Fruit fly (Drosophila melanogaster) whole organism, embryonic: Measurements from ENCODE around the gene AIMP2.

Source experiments
- Abd-B ChIP-seq: fragments of 200-800 bp; sonication (Bioruptor generic); optimal IDR thresholded peaks from 2 replicates; lab custom pipeline; 2018; ENCODE audit warnings: missing biosample characterization, mild to moderate bottlenecking, missing genetic modification characterization, moderate library complexity
- Awh ChIP-seq: fragments of 200-800 bp; sonication (Bioruptor generic); IDR thresholded peaks from 2 replicates; pipeline ENCODE4, ENCODE4 v1.3.6; 2022; ENCODE audit warnings: missing biosample characterization, missing genetic modification characterization
- B-H1 ChIP-seq: fragments of 200-800 bp; sonication (Bioruptor generic); IDR thresholded peaks from 3 replicates; pipeline ENCODE4 v1.3.6; 2022; ENCODE audit warnings: missing biosample characterization, missing genetic modification characterization
- CG10462 ChIP-seq: fragments of 200-800 bp; sonication (Bioruptor generic); optimal IDR thresholded peaks from 2 replicates; lab custom pipeline; 2016; ENCODE audit warnings: missing biosample characterization, missing genetic modification characterization
- CG10565 ChIP-seq: fragments of 200-800 bp; sonication (Bioruptor generic); optimal IDR thresholded peaks from 3 replicates; lab custom pipeline; 2016; ENCODE audit warnings: missing biosample characterization, mild to moderate bottlenecking, missing genetic modification characterization
- CG10959 ChIP-seq: fragments of 200-800 bp; sonication (Bioruptor generic); IDR thresholded peaks from 2 replicates; pipeline ENCODE4 v1.3.6; 2022; ENCODE audit warnings: missing biosample characterization, missing genetic modification characterization
- CG10979 ChIP-seq: fragments of 200-800 bp; sonication (Bioruptor generic); optimal IDR thresholded peaks from 2 replicates; lab custom pipeline; 2018; ENCODE audit warnings: missing biosample characterization, mild to moderate bottlenecking, missing genetic modification characterization, moderate library complexity
- CG12942 ChIP-seq: fragments of 200-800 bp; sonication (Bioruptor generic); optimal IDR thresholded peaks from 3 replicates; lab custom pipeline; 2016; ENCODE audit warnings: missing biosample characterization, missing genetic modification characterization
- CG13296 ChIP-seq: fragments of 200-800 bp; sonication (Bioruptor generic); optimal IDR thresholded peaks from 3 replicates; lab custom pipeline; 2018; ENCODE audit warnings: missing biosample characterization, mild to moderate bottlenecking, missing genetic modification characterization
- CG13624 ChIP-seq: fragments of 200-800 bp; sonication (Bioruptor generic); optimal IDR thresholded peaks from 2 replicates; lab custom pipeline; 2016; ENCODE audit warnings: missing biosample characterization, missing genetic modification characterization
- CG14667 ChIP-seq: fragments of 200-800 bp; sonication (Bioruptor generic); IDR thresholded peaks from 2 replicates; pipeline ENCODE4 v1.3.6; 2022; ENCODE audit warnings: missing biosample characterization, missing genetic modification characterization
- CG14710 ChIP-seq: fragments of 200-800 bp; sonication (Bioruptor generic); optimal IDR thresholded peaks from 3 replicates; lab custom pipeline; 2019; ENCODE audit warnings: missing biosample characterization, mild to moderate bottlenecking, missing genetic modification characterization, moderate library complexity
- CG14965 ChIP-seq: fragments of 200-800 bp; sonication (Bioruptor generic); optimal IDR thresholded peaks from 2 replicates; lab custom pipeline; 2016; ENCODE audit warnings: missing biosample characterization, missing genetic modification characterization, borderline replicate concordance
- CG17328 ChIP-seq: fragments of 200-800 bp; sonication (Bioruptor generic); IDR thresholded peaks from 2 replicates; pipeline ENCODE4 v1.3.6; 2022; ENCODE audit warnings: missing biosample characterization, missing genetic modification characterization
- CG1832 ChIP-seq: fragments of 200-800 bp; sonication (Bioruptor generic); optimal IDR thresholded peaks from 2 replicates; lab custom pipeline; 2017; ENCODE audit warnings: missing biosample characterization, mild to moderate bottlenecking, missing genetic modification characterization, inconsistent platforms
- CG18619 ChIP-seq: fragments of 200-800 bp; sonication (Bioruptor generic); optimal IDR thresholded peaks from 3 replicates; lab custom pipeline; 2017; ENCODE audit warnings: missing biosample characterization, mild to moderate bottlenecking, missing genetic modification characterization
- CG2199 ChIP-seq: fragments of 200-800 bp; sonication (Bioruptor generic); IDR thresholded peaks from 3 replicates; pipeline ENCODE4 v1.3.6; 2022; ENCODE audit warnings: missing biosample characterization, missing genetic modification characterization
- CG2889 ChIP-seq: fragments of 200-800 bp; sonication (Bioruptor generic); IDR thresholded peaks from 3 replicates; pipeline ENCODE4 v1.3.6; 2022; ENCODE audit warnings: missing biosample characterization, missing genetic modification characterization
- CG3065 ChIP-seq: fragments of 200-800 bp; sonication (Bioruptor generic); optimal IDR thresholded peaks from 2 replicates; lab custom pipeline; 2016; ENCODE audit warnings: missing biosample characterization, missing genetic modification characterization
- CG3838 ChIP-seq: fragments of 200-800 bp; sonication (Bioruptor generic); optimal IDR thresholded peaks from 3 replicates; lab custom pipeline; 2016; ENCODE audit warnings: missing biosample characterization, missing genetic modification characterization
- CG3847 ChIP-seq: fragments of 200-800 bp; sonication (Bioruptor generic); IDR thresholded peaks from 2 replicates; pipeline ENCODE4 v1.3.6; 2022; ENCODE audit warnings: missing biosample characterization, missing genetic modification characterization
- CG5953 ChIP-seq: fragments of 200-800 bp; sonication (Bioruptor generic); IDR thresholded peaks from 2 replicates; pipeline ENCODE4 v1.3.6; 2022; ENCODE audit warnings: missing biosample characterization, missing genetic modification characterization
- CG6175 ChIP-seq: fragments of 200-800 bp; sonication (Bioruptor generic); IDR thresholded peaks from 3 replicates; pipeline ENCODE4 v1.3.6; 2022; ENCODE audit warnings: missing biosample characterization, missing genetic modification characterization
- CG9437 ChIP-seq: fragments of 200-800 bp; sonication (Bioruptor generic); optimal IDR thresholded peaks from 2 replicates; lab custom pipeline; 2018; ENCODE audit warnings: missing biosample characterization, mild to moderate bottlenecking, missing genetic modification characterization
- CG9609 ChIP-seq: fragments of 200-800 bp; sonication (Bioruptor generic); optimal IDR thresholded peaks from 3 replicates; lab custom pipeline; 2016; ENCODE audit warnings: missing biosample characterization, missing genetic modification characterization
- CHES-1-like ChIP-seq: fragments of 200-800 bp; sonication (Bioruptor generic); optimal IDR thresholded peaks from 2 replicates; lab custom pipeline; 2016; ENCODE audit warnings: missing biosample characterization, missing genetic modification characterization
- Camta ChIP-seq: fragments of 200-800 bp; sonication (Bioruptor generic); optimal IDR thresholded peaks from 2 replicates; lab custom pipeline; 2016; ENCODE audit warnings: missing biosample characterization, missing genetic modification characterization
- Dek ChIP-seq: fragments of 200-800 bp; sonication (Bioruptor generic); optimal IDR thresholded peaks from 3 replicates; lab custom pipeline; 2019; ENCODE audit warnings: missing biosample characterization, mild to moderate bottlenecking, missing genetic modification characterization, moderate library complexity
- Dll ChIP-seq: fragments of 200-800 bp; sonication (Bioruptor generic); IDR thresholded peaks from 4 replicates; pipeline ENCODE4 v1.3.6; 2022; ENCODE audit warnings: missing biosample characterization, missing genetic modification characterization; ENCODE audit not compliant: partially characterized antibody
- Elba2 ChIP-seq: fragments of 200-800 bp; sonication (Bioruptor generic); optimal IDR thresholded peaks from 3 replicates; lab custom pipeline; 2016; ENCODE audit warnings: missing biosample characterization, missing genetic modification characterization
- Gug ChIP-seq: fragments of 200-800 bp; sonication (Bioruptor generic); IDR thresholded peaks from 4 replicates; pipeline ENCODE4 v1.3.6; 2022; ENCODE audit warnings: missing biosample characterization, missing genetic modification characterization
- H2.0 ChIP-seq: fragments of 200-800 bp; sonication (Bioruptor generic); IDR thresholded peaks from 2 replicates; pipeline ENCODE4 v1.3.6; 2022; ENCODE audit warnings: missing biosample characterization, missing genetic modification characterization
- HLH4C ChIP-seq: fragments of 200-800 bp; sonication (Bioruptor generic); IDR thresholded peaks from 3 replicates; pipeline ENCODE4 v1.3.6; 2022; ENCODE audit warnings: missing biosample characterization, missing genetic modification characterization; ENCODE audit not compliant: partially characterized antibody
- Hsf ChIP-seq: fragments of 200-800 bp; sonication (Bioruptor generic); optimal IDR thresholded peaks from 3 replicates; lab custom pipeline; 2016; ENCODE audit warnings: missing biosample characterization, missing genetic modification characterization
- Kr ChIP-seq: fragments of 200-800 bp; sonication (Bioruptor generic); optimal IDR thresholded peaks from 2 replicates; lab custom pipeline; 2017; ENCODE audit warnings: missing biosample characterization, mild to moderate bottlenecking, missing genetic modification characterization
- Taf1 ChIP-seq: fragments of 200-800 bp; sonication (Bioruptor generic); IDR thresholded peaks from 2 replicates; pipeline ENCODE4 v1.3.6; 2022; ENCODE audit warnings: missing biosample characterization, missing genetic modification characterization
- Usf ChIP-seq: fragments of 200-800 bp; sonication (Bioruptor generic); optimal IDR thresholded peaks from 2 replicates; lab custom pipeline; 2017; ENCODE audit warnings: missing genotype, missing biosample characterization, missing genetic modification characterization
- ac ChIP-seq: fragments of 200-800 bp; sonication (Bioruptor generic); optimal IDR thresholded peaks from 3 replicates; lab custom pipeline; 2017; ENCODE audit warnings: missing biosample characterization, mild to moderate bottlenecking, missing genetic modification characterization
- amos ChIP-seq: fragments of 200-800 bp; sonication (Bioruptor generic); IDR thresholded peaks from 2 replicates; pipeline ENCODE4 v1.3.6; 2022; ENCODE audit warnings: missing biosample characterization, missing genetic modification characterization; ENCODE audit not compliant: partially characterized antibody
- bcd ChIP-seq: fragments of 200-800 bp; sonication (Bioruptor generic); optimal IDR thresholded peaks from 2 replicates; lab custom pipeline; 2017; ENCODE audit warnings: missing biosample characterization, mild to moderate bottlenecking, missing genetic modification characterization
- cas ChIP-seq: fragments of 200-800 bp; sonication (Bioruptor generic); IDR thresholded peaks from 2 replicates; pipeline ENCODE4 v1.3.6; 2022; ENCODE audit warnings: missing biosample characterization, missing genetic modification characterization
- cato ChIP-seq: fragments of 200-800 bp; sonication (Bioruptor generic); optimal IDR thresholded peaks from 2 replicates; lab custom pipeline; 2016; ENCODE audit warnings: missing biosample characterization, missing genetic modification characterization, borderline replicate concordance
- cg ChIP-seq: fragments of 200-800 bp; sonication (Bioruptor generic); optimal IDR thresholded peaks from 3 replicates; lab custom pipeline; 2019; ENCODE audit warnings: missing biosample characterization, mild to moderate bottlenecking, missing genetic modification characterization, moderate library complexity
- fd64A ChIP-seq: fragments of 200-800 bp; sonication (Bioruptor generic); optimal IDR thresholded peaks from 3 replicates; lab custom pipeline; 2018; ENCODE audit warnings: missing biosample characterization, mild to moderate bottlenecking, missing genetic modification characterization
- her ChIP-seq: fragments of 200-800 bp; sonication (Bioruptor generic); optimal IDR thresholded peaks from 2 replicates; lab custom pipeline; 2016; ENCODE audit warnings: missing biosample characterization, missing genetic modification characterization
- klu ChIP-seq: fragments of 200-800 bp; sonication (Bioruptor generic); IDR thresholded peaks from 2 replicates; pipeline ENCODE4 v1.3.6; 2022; ENCODE audit warnings: missing biosample characterization, missing genetic modification characterization
- p53 ChIP-seq: fragments of 200-800 bp; sonication (Bioruptor generic); optimal IDR thresholded peaks from 2 replicates; lab custom pipeline; 2016; ENCODE audit warnings: missing biosample characterization, missing genetic modification characterization
- sisA ChIP-seq: fragments of 200-800 bp; sonication (Bioruptor generic); IDR thresholded peaks from 2 replicates; pipeline ENCODE4 v1.3.6; 2022; ENCODE audit warnings: missing biosample characterization, missing genetic modification characterization
- slp2 ChIP-seq: fragments of 200-800 bp; sonication (Bioruptor generic); optimal IDR thresholded peaks from 2 replicates; lab custom pipeline; 2016; ENCODE audit warnings: missing biosample characterization, missing genetic modification characterization
- wdn ChIP-seq: fragments of 200-800 bp; sonication (Bioruptor generic); IDR thresholded peaks from 2 replicates; pipeline ENCODE4 v1.3.6; 2022; ENCODE audit warnings: missing biosample characterization, missing genetic modification characterization

The AIMP2 gene

DNA sequence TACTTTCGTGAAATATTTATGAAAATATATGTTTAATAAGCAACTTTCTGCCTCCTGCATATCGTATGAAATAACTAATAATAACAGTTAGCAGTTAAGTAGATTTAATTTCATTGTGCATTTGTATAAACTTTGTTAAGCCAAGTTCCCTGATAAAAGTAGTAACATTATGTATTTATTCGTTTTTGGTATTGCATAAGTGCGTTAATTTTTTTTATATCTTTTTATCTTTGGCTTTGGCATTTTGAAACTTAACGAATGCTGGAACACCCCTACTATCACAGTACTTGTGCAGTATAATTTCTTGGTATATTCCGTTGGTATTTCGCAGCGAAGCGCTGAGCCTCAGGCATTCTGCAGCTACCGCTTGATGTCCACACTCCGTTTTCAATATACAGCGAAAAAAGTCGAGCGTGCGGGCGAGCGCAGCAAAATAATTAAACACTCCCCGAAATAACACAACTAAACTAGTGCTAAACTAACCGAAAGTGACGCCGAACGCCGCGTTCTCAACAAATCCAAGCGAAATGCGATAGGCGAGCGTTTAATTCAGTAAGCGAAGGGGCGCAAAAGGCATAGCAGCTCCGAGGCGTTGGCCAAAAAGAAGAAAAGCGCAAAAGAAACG is 5.2 kb downstream of the AIMP2 start, which contains the start of gene RhoGAP71E (continued):
- TF ChIP-seq her (GFP tag; lab: Kevin White, UChicago) (peak; percentile 94), CG10565 (no peak), CG10979 (peak; percentile 28), wdn (GFP tag; lab: Robert Waterston, UW) (0 out of 2 replicates have a peak, but pooled peaks have one; percentile 18), Dek (peak; percentile 11), CG9437 (GFP tag; lab: Kevin White, UChicago) (no peak), CG14667 (GFP tag; lab: Robert Waterston, UW) (0 out of 2 replicates have a peak, but pooled peaks have one; percentile 23), CG18619 (GFP tag; lab: Kevin White, UChicago) (peak; percentile 1), cas (GFP tag; lab: Robert Waterston, UW) (peak; percentile 51; the same call in 1 of the 2 replicates), Hsf (GFP tag; lab: Kevin White, UChicago) (peak; percentile 2), Usf (GFP tag; lab: Kevin White, UChicago) (no peak), CG14965 (GFP tag; lab: Kevin White, UChicago) (no peak), CG6175 (no peak), amos (no peak; the same call in 1 of the 2 replicates), Elba2 (GFP tag; lab: Kevin White, UChicago) (no peak), CG2199 (no peak), Abd-B (GFP tag; lab: Kevin White, UChicago) (no peak), p53 (no peak), CG5953 (GFP tag; lab: Robert Waterston, UW) (no peak), CG10959 (GFP tag; lab: Robert Waterston, UW) (no peak), CG13296 (GFP tag; lab: Kevin White, UChicago) (peak; percentile 64), Kr (GFP tag; lab: Kevin White, UChicago) (no peak), fd64A (GFP tag; lab: Kevin White, UChicago) (peak; percentile 10), CG3847 (GFP tag; lab: Robert Waterston, UW) (peak; percentile 49), Camta (GFP tag; lab: Kevin White, UChicago) (no peak), Awh (peak; percentile 62), B-H1 (GFP tag; lab: Robert Waterston, UW) (peak; percentile 27; the same call in 1 of the 3 replicates), CG13624 (peak; percentile 37), CG3838 (GFP tag; lab: Kevin White, UChicago) (no peak), CG10462 (no peak), CG14710 (tag; lab: Kevin White, UChicago) (peak; percentile 40), H2.0 (GFP tag; lab: Robert Waterston, UW) (0 out of 2 replicates have a peak, but pooled peaks have one; percentile 47), Taf1 (GFP tag; lab: Robert Waterston, UW) (no peak), CG17328 (peak; percentile 46; the same call in 1 of the 2 replicates), ac (GFP tag; lab: Kevin White, UChicago) (no peak), Dll (no peak; the same call in 3 of the 4 replicates), CG12942 (GFP tag; lab: Kevin White, UChicago) (no peak), cato (GFP tag; lab: Kevin White, UChicago) (no peak), sisA (GFP tag; lab: Robert Waterston, UW) (peak; percentile 33), cg (GFP tag; lab: Kevin White, UChicago) (no peak), HLH4C (GFP tag; lab: Robert Waterston, UW) (no peak; the same call in 2 of the 3 replicates), Gug (GFP tag; lab: Robert Waterston, UW) (no peak), CG3065 (no peak), bcd (GFP tag; lab: Kevin White, UChicago) (no peak), CG1832 (GFP tag; lab: Kevin White, UChicago) (no peak), CG9609 (GFP tag; lab: Kevin White, UChicago) (no peak), klu (GFP tag; lab: Robert Waterston, UW) (no peak), CG2889 (GFP tag; lab: Robert Waterston, UW) (no peak), CHES-1-like (GFP tag; lab: Kevin White, UChicago) (peak; percentile 23), slp2 (GFP tag; lab: Kevin White, UChicago) (no peak)
